Fruit fly (Drosophila melanogaster) whole organism, prepupa: ENCODE results near the gene CG2017.

Experiments used
- Blimp-1 ChIP-seq: fragments of 200-800 bp; sonication (Bioruptor generic); optimal IDR thresholded peaks from 3 replicates; lab custom pipeline; 2017; ENCODE audit warnings: missing biosample characterization, missing genetic modification characterization, mild to moderate bottlenecking, moderate library complexity, missing genetic modification reagents
- CG10631 ChIP-seq: fragments of 200-800 bp; sonication (Bioruptor generic); optimal IDR thresholded peaks from 2 replicates; lab custom pipeline; 2016; ENCODE audit warnings: missing biosample characterization, missing genetic modification characterization
- CG11902 ChIP-seq: fragments of 200-800 bp; sonication (Bioruptor generic); optimal IDR thresholded peaks from 3 replicates; lab custom pipeline; 2016; ENCODE audit warnings: missing biosample characterization, missing genetic modification characterization
- CG15336 ChIP-seq: fragments of 200-800 bp; sonication (Bioruptor generic); IDR thresholded peaks from 2 replicates; pipeline ENCODE4 v1.3.6; 2022; ENCODE audit warnings: missing biosample characterization, missing genetic modification characterization
- CG1621 ChIP-seq: fragments of 200-800 bp; sonication (Bioruptor generic); optimal IDR thresholded peaks from 3 replicates; lab custom pipeline; 2018; ENCODE audit warnings: missing biosample characterization, mild to moderate bottlenecking, missing genetic modification characterization
- CG3032 ChIP-seq: fragments of 200-800 bp; optimal IDR thresholded peaks from 2 replicates; lab custom pipeline; 2019; ENCODE audit warnings: missing biosample characterization, mild to moderate bottlenecking, missing genetic modification characterization, moderate library complexity
- CG31627 ChIP-seq: fragments of 200-800 bp; sonication (Bioruptor generic); optimal IDR thresholded peaks from 3 replicates; lab custom pipeline; 2016; ENCODE audit warnings: missing biosample characterization, missing genetic modification characterization
- CG3919 ChIP-seq: fragments of 200-800 bp; sonication (Bioruptor generic); optimal IDR thresholded peaks from 3 replicates; lab custom pipeline; 2016; ENCODE audit warnings: missing biosample characterization, missing genetic modification characterization
- CG6276 ChIP-seq: fragments of 200-800 bp; sonication (Bioruptor generic); optimal IDR thresholded peaks from 2 replicates; lab custom pipeline; 2017; ENCODE audit warnings: missing biosample characterization, mild to moderate bottlenecking, missing genetic modification characterization
- CG6792 ChIP-seq: fragments of 200-800 bp; sonication (Bioruptor generic); optimal IDR thresholded peaks from 3 replicates; lab custom pipeline; 2016; ENCODE audit warnings: missing biosample characterization, missing genetic modification characterization
- CG6808 ChIP-seq: fragments of 200-800 bp; sonication (Bioruptor generic); optimal IDR thresholded peaks from 3 replicates; lab custom pipeline; 2017; ENCODE audit warnings: missing biosample characterization, missing genetic modification characterization, mild to moderate bottlenecking, moderate library complexity, missing genetic modification reagents
- CG6854 ChIP-seq: fragments of 200-800 bp; sonication (Bioruptor generic); optimal IDR thresholded peaks from 2 replicates; lab custom pipeline; 2017; ENCODE audit warnings: missing biosample characterization, mild to moderate bottlenecking, missing genetic modification characterization
- CG8119 ChIP-seq: fragments of 200-800 bp; sonication (Bioruptor generic); IDR thresholded peaks from 3 replicates; pipeline ENCODE4 v1.3.6; 2022; ENCODE audit warnings: missing biosample characterization, missing genetic modification characterization
- CG8319 ChIP-seq: fragments of 200-800 bp; sonication (Bioruptor generic); optimal IDR thresholded peaks from 3 replicates; lab custom pipeline; 2016; ENCODE audit warnings: missing biosample characterization, missing genetic modification characterization
- CG8632 ChIP-seq: fragments of 200-800 bp; sonication (Bioruptor generic); optimal IDR thresholded peaks from 3 replicates; lab custom pipeline; 2016; ENCODE audit warnings: missing biosample characterization, missing genetic modification characterization
- CG9139 ChIP-seq: fragments of 200-800 bp; sonication (Bioruptor generic); optimal IDR thresholded peaks from 3 replicates; lab custom pipeline; 2017; ENCODE audit warnings: missing biosample characterization, mild to moderate bottlenecking, missing genetic modification characterization
- Eip75B ChIP-seq: fragments of 200-800 bp; sonication (Bioruptor generic); optimal IDR thresholded peaks from 3 replicates; lab custom pipeline; 2016; ENCODE audit warnings: missing biosample characterization, missing genetic modification characterization
- Eip93F ChIP-seq: fragments of 200-800 bp; sonication (Bioruptor generic); optimal IDR thresholded peaks from 2 replicates; lab custom pipeline; 2016; ENCODE audit warnings: missing biosample characterization, mild to moderate bottlenecking, missing genetic modification characterization
- Ets21C ChIP-seq: fragments of 200-800 bp; sonication (Bioruptor generic); optimal IDR thresholded peaks from 3 replicates; lab custom pipeline; 2016; ENCODE audit warnings: missing biosample characterization, missing genetic modification characterization
- Ets96B ChIP-seq: fragments of 200-800 bp; optimal IDR thresholded peaks from 2 replicates; lab custom pipeline; 2019; ENCODE audit warnings: missing biosample characterization, mild to moderate bottlenecking, missing genetic modification characterization, moderate library complexity
- Gug ChIP-seq: fragments of 200-800 bp; sonication (Bioruptor generic); IDR thresholded peaks from 2 replicates; pipeline ENCODE4 v1.3.6; 2022; ENCODE audit warnings: missing biosample characterization, missing genetic modification characterization
- Hr38 ChIP-seq: sonication (Bioruptor generic); optimal IDR thresholded peaks from 2 replicates; lab custom pipeline; 2016; ENCODE audit warnings: missing biosample characterization, missing genetic modification characterization
- Hr39 ChIP-seq: fragments of 200-800 bp; sonication (Bioruptor generic); optimal IDR thresholded peaks from 2 replicates; lab custom pipeline; 2016; ENCODE audit warnings: missing biosample characterization, missing genetic modification characterization
- Hr4 ChIP-seq: fragments of 200-800 bp; sonication (Bioruptor generic); optimal IDR thresholded peaks from 3 replicates; lab custom pipeline; 2016; ENCODE audit warnings: missing biosample characterization, missing genetic modification characterization
- Met ChIP-seq: fragments of 200-800 bp; sonication (Bioruptor generic); optimal IDR thresholded peaks from 3 replicates; lab custom pipeline; 2016; ENCODE audit warnings: missing biosample characterization, missing genetic modification characterization
- OdsH ChIP-seq: fragments of 200-800 bp; sonication (Bioruptor generic); optimal IDR thresholded peaks from 3 replicates; lab custom pipeline; 2016; ENCODE audit warnings: missing biosample characterization, missing genetic modification characterization
- Smox ChIP-seq: fragments of 200-800 bp; sonication (Bioruptor generic); optimal IDR thresholded peaks from 3 replicates; lab custom pipeline; 2016; ENCODE audit warnings: missing biosample characterization, missing genetic modification characterization
- Sox102F ChIP-seq: fragments of 200-800 bp; sonication (Bioruptor generic); optimal IDR thresholded peaks from 2 replicates; lab custom pipeline; 2016; ENCODE audit warnings: missing biosample characterization, mild to moderate bottlenecking, missing genetic modification characterization
- Sox14 ChIP-seq: fragments of 200-800 bp; sonication (Bioruptor generic); optimal IDR thresholded peaks from 3 replicates; lab custom pipeline; 2016; ENCODE audit warnings: missing biosample characterization, missing genetic modification characterization
- achi ChIP-seq: fragments of 200-800 bp; sonication (Bioruptor generic); optimal IDR thresholded peaks from 3 replicates; lab custom pipeline; 2016; ENCODE audit warnings: missing biosample characterization, missing genetic modification characterization
- acj6 ChIP-seq: fragments of 200-800 bp; sonication (Bioruptor generic); optimal IDR thresholded peaks from 3 replicates; lab custom pipeline; 2016; ENCODE audit warnings: missing biosample characterization, missing genetic modification characterization
- dac ChIP-seq: fragments of 200-800 bp; sonication (Bioruptor generic); optimal IDR thresholded peaks from 2 replicates; lab custom pipeline; 2017; ENCODE audit warnings: missing biosample characterization, mild to moderate bottlenecking, missing genetic modification characterization
- dsx ChIP-seq: fragments of 200-800 bp; optimal IDR thresholded peaks from 3 replicates; lab custom pipeline; 2019; ENCODE audit warnings: missing biosample characterization, mild to moderate bottlenecking, missing genetic modification characterization, moderate library complexity; ENCODE audit not compliant: poor library complexity, severe bottlenecking
- eg ChIP-seq: fragments of 200-800 bp; sonication (Bioruptor generic); IDR thresholded peaks from 3 replicates; pipeline ENCODE4 v1.3.6; 2022; ENCODE audit warnings: missing biosample characterization, missing genetic modification characterization
- esn ChIP-seq: fragments of 200-800 bp; sonication (Bioruptor generic); optimal IDR thresholded peaks from 2 replicates; lab custom pipeline; 2016; ENCODE audit warnings: missing biosample characterization, mild to moderate bottlenecking, missing genetic modification characterization, moderate library complexity
- fd85E ChIP-seq: fragments of 200-800 bp; sonication (Bioruptor generic); optimal IDR thresholded peaks from 3 replicates; lab custom pipeline; 2016; ENCODE audit warnings: missing biosample characterization, missing genetic modification characterization
- fkh ChIP-seq: fragments of 200-800 bp; sonication (Bioruptor generic); optimal IDR thresholded peaks from 3 replicates; lab custom pipeline; 2017; ENCODE audit warnings: missing biosample characterization, mild to moderate bottlenecking, missing genetic modification characterization, moderate library complexity
- lz ChIP-seq: fragments of 200-800 bp; sonication (Bioruptor generic); optimal IDR thresholded peaks from 3 replicates; lab custom pipeline; 2016; ENCODE audit warnings: missing biosample characterization, missing genetic modification characterization
- net ChIP-seq: fragments of 200-800 bp; sonication (Bioruptor generic); optimal IDR thresholded peaks from 3 replicates; lab custom pipeline; 2016; ENCODE audit warnings: missing biosample characterization, missing genetic modification characterization
- pdm3 ChIP-seq: fragments of 200-800 bp; sonication (Bioruptor generic); optimal IDR thresholded peaks from 3 replicates; lab custom pipeline; 2016; ENCODE audit warnings: missing biosample characterization, missing genetic modification characterization
- salr ChIP-seq, 2 experiments: fragments of 200-800 bp; sonication (Bioruptor generic); optimal IDR thresholded peaks; 3 replicates each; lab custom pipeline; 2016 to 2018; ENCODE audit warnings: missing biosample characterization in 2 of 2, missing genetic modification characterization in 2 of 2, mild to moderate bottlenecking in 1 of 2
- spab ChIP-seq: fragments of 200-800 bp; sonication (Bioruptor generic); optimal IDR thresholded peaks from 2 replicates; lab custom pipeline; 2017; ENCODE audit warnings: missing biosample characterization, mild to moderate bottlenecking, missing genetic modification characterization, missing genetic modification reagents
- svp ChIP-seq: fragments of 200-800 bp; sonication (Bioruptor generic); peaks from one replicate; lab custom pipeline; 2016; ENCODE audit warnings: missing biosample characterization, missing genetic modification characterization
- topi ChIP-seq: fragments of 200-800 bp; sonication (Bioruptor generic); optimal IDR thresholded peaks from 3 replicates; lab custom pipeline; 2016; ENCODE audit warnings: missing biosample characterization, missing genetic modification characterization
- vri ChIP-seq: fragments of 200-800 bp; sonication (Bioruptor generic); optimal IDR thresholded peaks from 3 replicates; lab custom pipeline; 2016; ENCODE audit warnings: missing biosample characterization, mild to moderate bottlenecking, missing genetic modification characterization

CG2017 gene

dm6 chr3R:5838683-5839365, 23.4 kb downstream of the CG2017 start (continued):
- TF ChIP-seq CG11902 (GFP tag; lab: Kevin White, UChicago), result no peak
- peak; percentile 21 for TF ChIP-seq CG6792 (GFP tag; lab: Kevin White, UChicago)
- peak; percentile 53 for TF ChIP-seq CG8632 (GFP tag; lab: Kevin White, UChicago)
- peak; percentile 2 for TF ChIP-seq achi (GFP tag; lab: Kevin White, UChicago)
- TF ChIP-seq svp (GFP tag; lab: Kevin White, UChicago), result peak; percentile 91
- TF ChIP-seq CG8119 (GFP tag; lab: Robert Waterston, UW), result no peak
- TF ChIP-seq spab (GFP tag; lab: Kevin White, UChicago), result peak; percentile 35
- TF ChIP-seq topi, result no peak
- peak; percentile 19 for TF ChIP-seq CG3032 (tag; lab: Kevin White, UChicago)
- no peak for TF ChIP-seq Hr4

DNA sequence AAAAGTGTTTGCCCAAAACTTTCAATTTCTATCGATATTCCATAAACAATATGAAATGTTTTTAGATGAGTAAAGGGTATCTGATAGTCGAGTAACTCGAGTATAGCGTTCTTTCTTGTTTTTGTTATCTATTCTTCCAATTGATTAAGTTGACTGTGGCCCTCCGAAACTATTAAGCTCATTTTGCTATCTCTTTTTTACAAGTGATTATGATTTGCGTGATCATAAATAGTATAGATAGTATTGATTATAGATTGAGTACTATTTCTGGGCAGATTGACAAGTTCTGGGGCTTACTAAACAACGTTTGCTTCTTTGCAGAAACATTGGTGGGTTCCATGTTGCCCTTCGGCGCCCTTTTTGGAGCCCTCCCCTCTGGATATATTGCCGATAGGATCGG, 25.7 kb downstream of the CG2017 start:
- no peak for TF ChIP-seq dsx
- no peak for TF ChIP-seq Sox14
- TF ChIP-seq dac (GFP tag; lab: Kevin White, UChicago), result no peak
- TF ChIP-seq CG9139 (GFP tag; lab: Kevin White, UChicago), result no peak
- TF ChIP-seq vri, result no peak
- no peak for TF ChIP-seq CG31627 (GFP tag; lab: Kevin White, UChicago)
- TF ChIP-seq Hr38 (GFP tag; lab: Kevin White, UChicago), result no peak
- no peak for TF ChIP-seq net (GFP tag; lab: Kevin White, UChicago)
- no peak for TF ChIP-seq CG6276 (GFP tag; lab: Kevin White, UChicago)
- TF ChIP-seq Met (GFP tag; lab: Kevin White, UChicago), result no peak

DNA sequence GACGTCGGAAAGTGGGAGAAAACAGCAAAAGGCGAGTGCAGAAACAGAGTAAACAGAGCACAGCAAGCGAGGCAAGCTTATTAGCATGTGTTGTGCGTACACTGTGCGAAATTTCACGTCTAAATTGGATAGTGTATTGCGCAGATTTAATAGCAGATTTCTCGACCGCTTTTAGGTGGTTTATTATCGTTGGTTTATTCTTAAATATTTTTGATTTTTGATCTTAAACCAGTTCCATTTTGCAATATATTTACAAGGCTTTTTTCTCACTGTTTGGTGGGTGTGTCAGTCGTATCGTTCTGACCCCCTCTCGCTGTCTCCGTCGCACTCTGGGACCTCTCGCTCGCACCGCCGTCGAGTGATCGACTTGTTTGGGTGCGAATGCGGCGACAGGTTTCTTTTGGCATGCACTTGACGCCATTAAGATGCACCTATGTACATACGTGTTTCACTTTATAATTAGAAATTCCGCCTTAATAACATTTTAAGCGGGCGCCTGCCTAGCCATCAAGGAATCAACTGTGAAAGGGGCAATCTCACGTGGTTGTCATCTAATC, 28.2 kb downstream of the CG2017 start:
- TF ChIP-seq Eip75B (GFP tag; lab: Kevin White, UChicago), result peak; percentile 92
- TF ChIP-seq eg (GFP tag; lab: Robert Waterston, UW), result peak; percentile 94
- TF ChIP-seq Eip93F (GFP tag; lab: Kevin White, UChicago), result peak; percentile 34
- TF ChIP-seq CG8319 (GFP tag; lab: Kevin White, UChicago), result peak; percentile 90
- peak; percentile 69 for TF ChIP-seq Blimp-1 (GFP tag; lab: Kevin White, UChicago)
- peak; percentile 70 for TF ChIP-seq CG6808 (GFP tag; lab: Kevin White, UChicago)
- peak; percentile 97 for TF ChIP-seq Hr39 (GFP tag; lab: Kevin White, UChicago)
- peak; percentile 45 for TF ChIP-seq Hr38 (GFP tag; lab: Kevin White, UChicago)
- peak; percentile 96 for TF ChIP-seq CG15336 (GFP tag; lab: Robert Waterston, UW)
- peak; percentile 76 for TF ChIP-seq spab (GFP tag; lab: Kevin White, UChicago)
- peak; percentile 94 for TF ChIP-seq lz
- no peak for TF ChIP-seq CG6854
- peak; percentile 89 for TF ChIP-seq Sox102F
- peak; percentile 92 for TF ChIP-seq Gug
- no peak for TF ChIP-seq fkh
- peak; percentile 93 for TF ChIP-seq Hr4
- TF ChIP-seq fd85E (GFP tag; lab: Kevin White, UChicago), result peak; percentile 76
- peak; percentile 87 for TF ChIP-seq CG8632 (GFP tag; lab: Kevin White, UChicago)
- TF ChIP-seq CG8119 (GFP tag; lab: Robert Waterston, UW), result peak; percentile 93
- peak; percentile 95 for TF ChIP-seq OdsH (GFP tag; lab: Kevin White, UChicago)
- peak; percentile 92 for TF ChIP-seq CG6792 (GFP tag; lab: Kevin White, UChicago)
- TF ChIP-seq CG3919 (GFP tag; lab: Kevin White, UChicago), result peak; percentile 94
- TF ChIP-seq pdm3, result peak; percentile 92
- TF ChIP-seq Ets21C (GFP tag; lab: Kevin White, UChicago), result peak; percentile 92
- TF ChIP-seq Sox14, result peak; percentile 93
- TF ChIP-seq vri, result peak; percentile 47
- TF ChIP-seq CG1621 (tag; lab: Kevin White, UChicago), result peak; percentile 81
- peak; percentile 91 for TF ChIP-seq achi (GFP tag; lab: Kevin White, UChicago)
- TF ChIP-seq Met (GFP tag; lab: Kevin White, UChicago), result peak; percentile 92
- peak; percentile 91 for TF ChIP-seq CG11902 (GFP tag; lab: Kevin White, UChicago)
- peak; percentile 93 for TF ChIP-seq acj6 (GFP tag; lab: Kevin White, UChicago)
- TF ChIP-seq esn (GFP tag; lab: Kevin White, UChicago), result peak; percentile 93
- TF ChIP-seq CG10631 (GFP tag; lab: Kevin White, UChicago), result peak; percentile 92
- TF ChIP-seq svp (GFP tag; lab: Kevin White, UChicago), result peak; percentile 97
- peak; percentile 69 to 85 for TF ChIP-seq salr (GFP tag; optimal IDR thresholded peaks at IDR 0.05; lab: Kevin White, UChicago)
- peak; percentile 91 for TF ChIP-seq Smox (GFP tag; lab: Kevin White, UChicago)
- peak; percentile 83 for TF ChIP-seq Ets96B
